Worm (Caenorhabditis elegans): ENCODE measurements around the gene C18H7.1.

C18H7.1 gene

DNA sequence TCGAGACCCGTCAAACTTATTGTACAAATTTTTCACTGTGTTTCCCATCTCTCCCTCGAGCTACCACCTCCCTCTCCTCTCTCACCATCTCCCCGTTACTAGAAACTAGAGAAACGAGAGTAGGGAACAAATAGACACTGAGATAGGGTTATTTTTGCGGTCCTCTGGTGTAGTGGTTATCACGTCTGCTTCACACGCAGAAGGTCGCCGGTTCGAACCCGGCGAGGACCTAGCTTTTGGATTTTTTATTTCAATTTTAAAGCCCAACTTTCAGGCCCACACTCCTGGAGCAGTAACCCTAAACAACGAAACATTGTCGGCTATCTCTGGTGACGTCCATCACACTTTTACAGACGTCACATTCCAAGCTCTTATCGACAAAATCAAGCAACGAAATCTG, 5.0 kb downstream of the C18H7.1 start:
- peak; percentile 88 for TF ChIP-seq T22C8.4 (GFP tag; IDR thresholded peaks at IDR 0.05)
- TF ChIP-seq ref-1 (GFP tag; conservative IDR thresholded peaks at IDR 0.05), result peak; percentile 76
- TF ChIP-seq ztf-29 (GFP tag; IDR thresholded peaks at IDR 0.05), result peak; percentile 70; the same call in 1 of the 2 replicates
- peak; percentile 89 for TF ChIP-seq ztf-23 (GFP tag; IDR thresholded peaks at IDR 0.05)
- TF ChIP-seq cog-1 (tag; optimal IDR thresholded peaks at IDR 0.05), result peak; percentile 75
- TF ChIP-seq klf-2 (GFP tag; conservative IDR thresholded peaks at IDR 0.05), result peak; percentile 74; the same call in 1 of the 2 replicates
- peak; percentile 90 for TF ChIP-seq tab-1 (GFP tag; IDR thresholded peaks at IDR 0.05)
- peak; percentile 64 for TF ChIP-seq med-1 (GFP tag; optimal IDR thresholded peaks at IDR 0.05; ENCODE audit: insufficient read depth)
- TF ChIP-seq flt-1 (GFP tag; IDR thresholded peaks at IDR 0.05), result peak; percentile 94

DNA sequence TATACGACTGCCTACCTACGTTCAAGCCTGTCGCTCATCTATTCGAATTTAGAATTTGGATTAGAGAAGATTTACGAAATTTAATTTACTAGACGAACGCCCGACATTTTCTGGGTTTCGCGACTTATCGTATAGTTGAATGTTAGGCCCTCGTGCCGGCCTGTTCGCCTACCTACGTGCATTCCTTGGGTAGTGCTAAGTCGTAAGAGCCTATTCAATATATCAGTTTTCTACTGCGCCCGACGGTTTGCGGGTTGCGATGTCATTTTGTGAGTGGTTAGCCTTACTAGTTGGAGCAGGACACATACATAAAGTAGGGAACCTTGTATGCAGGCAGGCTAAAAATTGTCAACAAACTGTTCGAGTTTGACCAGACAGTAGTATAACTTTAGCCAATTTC, 7.6 kb downstream of the C18H7.1 start:
- no peak for TF ChIP-seq ref-1 (GFP tag; conservative IDR thresholded peaks at IDR 0.05)
- TF ChIP-seq ztf-23 (GFP tag; IDR thresholded peaks at IDR 0.05), result no peak
- TF ChIP-seq ztf-29 (GFP tag; IDR thresholded peaks at IDR 0.05), result no peak
- no peak for TF ChIP-seq flt-1 (GFP tag; IDR thresholded peaks at IDR 0.05)

DNA sequence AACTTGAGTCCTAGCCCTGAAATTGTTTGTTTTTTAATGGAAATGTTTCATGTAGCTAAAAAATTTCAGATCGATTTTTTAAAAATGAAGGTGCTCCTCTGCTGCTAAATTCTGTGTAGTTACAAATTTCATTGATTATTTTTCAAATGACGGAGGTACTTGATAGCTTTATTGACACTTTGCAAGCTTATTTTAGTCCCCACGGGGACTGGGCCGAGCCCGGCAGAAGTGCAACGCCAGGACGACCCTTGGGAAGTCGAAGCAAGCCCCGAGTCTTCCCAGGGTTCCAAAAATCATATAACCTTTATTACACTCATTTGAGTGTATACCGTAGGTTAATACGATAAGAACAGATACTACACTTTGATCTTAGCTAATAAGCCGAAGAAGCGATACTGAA, 8.5 kb downstream of the C18H7.1 start:
- TF ChIP-seq med-1 (GFP tag; optimal IDR thresholded peaks at IDR 0.05; ENCODE audit: insufficient read depth) (no peak), klf-2 (GFP tag; conservative IDR thresholded peaks at IDR 0.05) (no peak), tab-1 (GFP tag; IDR thresholded peaks at IDR 0.05) (no peak), flt-1 (GFP tag; IDR thresholded peaks at IDR 0.05) (no peak), ztf-23 (GFP tag; IDR thresholded peaks at IDR 0.05) (no peak), ref-1 (GFP tag; conservative IDR thresholded peaks at IDR 0.05) (no peak), cog-1 (tag; optimal IDR thresholded peaks at IDR 0.05) (no peak), ztf-29 (GFP tag; IDR thresholded peaks at IDR 0.05) (no peak), T22C8.4 (GFP tag; IDR thresholded peaks at IDR 0.05) (no peak)

DNA sequence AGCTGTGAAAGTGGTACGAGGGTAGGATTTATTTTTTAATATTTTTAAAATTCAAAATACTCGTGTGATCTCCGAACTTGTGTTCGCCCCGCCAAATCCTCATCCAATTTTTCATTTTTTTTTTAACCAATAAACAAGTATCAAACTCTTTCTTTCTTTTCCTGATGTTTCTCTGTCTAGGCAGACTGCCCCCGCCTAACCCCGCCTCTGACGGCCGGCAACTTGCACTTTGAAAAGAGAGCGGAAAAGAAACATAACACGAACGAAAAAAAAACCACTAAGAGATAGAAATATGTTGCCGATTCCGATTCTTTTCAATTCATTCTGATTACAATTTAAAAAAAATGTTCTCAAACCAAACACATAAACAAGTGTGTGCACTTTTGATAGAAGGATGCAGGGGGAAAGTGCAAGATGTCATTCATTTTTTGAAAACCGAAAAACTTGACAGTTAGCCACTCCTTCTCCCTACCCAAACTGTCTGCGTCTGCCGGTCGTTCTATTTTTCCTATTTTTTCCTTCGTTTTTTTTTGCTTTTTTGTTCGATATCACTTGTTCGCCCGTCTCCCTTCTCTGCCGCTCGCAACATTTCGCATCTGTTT, 10.7 kb downstream of the C18H7.1 start:
- TF ChIP-seq ztf-29 (GFP tag; IDR thresholded peaks at IDR 0.05), result no peak
- no peak for TF ChIP-seq flt-1 (GFP tag; IDR thresholded peaks at IDR 0.05)
- no peak for TF ChIP-seq tab-1 (GFP tag; IDR thresholded peaks at IDR 0.05)
- no peak for TF ChIP-seq ref-1 (GFP tag; conservative IDR thresholded peaks at IDR 0.05)
- no peak for TF ChIP-seq klf-2 (GFP tag; conservative IDR thresholded peaks at IDR 0.05)

DNA sequence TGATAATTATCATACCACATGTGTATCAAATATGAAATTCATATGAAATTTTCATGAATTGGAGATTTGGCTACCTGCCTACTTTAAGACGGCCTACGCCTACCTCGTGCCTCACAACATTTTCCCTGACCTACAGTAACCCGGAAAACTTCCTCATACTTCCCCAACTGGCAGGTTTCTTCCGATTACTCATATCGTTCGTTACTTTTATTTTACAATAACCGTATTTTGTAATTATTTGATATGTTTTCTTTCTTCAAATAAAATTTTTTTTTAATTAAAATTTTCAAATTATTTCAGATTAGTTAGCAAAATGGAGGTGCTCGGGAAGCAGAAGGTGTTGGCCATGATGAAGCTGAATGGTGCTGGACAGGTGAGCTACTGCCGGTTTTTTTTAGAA, 11.9 kb downstream of the C18H7.1 start, which contains the start of gene nhr-76:
TSS of gene nhr-76 (plus strand) at position 301 of the 400 bp plus-strand sequence.
- no peak for TF ChIP-seq ztf-23 (GFP tag; IDR thresholded peaks at IDR 0.05)
- TF ChIP-seq med-1 (GFP tag; optimal IDR thresholded peaks at IDR 0.05; ENCODE audit: insufficient read depth), result no peak
- TF ChIP-seq cog-1 (tag; optimal IDR thresholded peaks at IDR 0.05), result no peak
- no peak for TF ChIP-seq klf-2 (GFP tag; conservative IDR thresholded peaks at IDR 0.05)
- no peak for TF ChIP-seq ztf-29 (GFP tag; IDR thresholded peaks at IDR 0.05)
- no peak for TF ChIP-seq ref-1 (GFP tag; conservative IDR thresholded peaks at IDR 0.05)
- no peak for TF ChIP-seq tab-1 (GFP tag; IDR thresholded peaks at IDR 0.05)
- TF ChIP-seq T22C8.4 (GFP tag; IDR thresholded peaks at IDR 0.05), result no peak
- TF ChIP-seq flt-1 (GFP tag; IDR thresholded peaks at IDR 0.05), result no peak

DNA sequence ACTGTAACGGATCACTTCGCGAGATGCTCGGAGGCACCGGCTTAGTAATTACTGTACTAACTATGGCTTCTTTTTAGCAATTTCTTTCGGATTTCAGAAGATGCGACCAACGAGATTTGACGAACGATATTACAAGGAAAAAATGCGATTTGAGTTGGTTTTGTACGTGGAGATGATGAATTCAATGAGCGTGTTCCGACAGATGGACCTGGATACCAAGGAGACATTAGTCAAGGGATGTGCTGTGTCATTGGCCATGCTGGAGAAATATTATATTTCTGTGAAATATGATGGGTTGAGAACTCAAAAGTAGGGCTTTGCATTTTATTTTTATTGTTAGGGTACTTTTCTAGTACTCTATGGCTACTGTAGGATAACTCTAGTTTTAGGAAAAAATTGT, 15.3 kb downstream of the C18H7.1 start:
- TF ChIP-seq klf-2 (GFP tag; conservative IDR thresholded peaks at IDR 0.05), result no peak
- no peak for TF ChIP-seq ztf-23 (GFP tag; IDR thresholded peaks at IDR 0.05)
- no peak for TF ChIP-seq tab-1 (GFP tag; IDR thresholded peaks at IDR 0.05)
- no peak for TF ChIP-seq T22C8.4 (GFP tag; IDR thresholded peaks at IDR 0.05)
- no peak for TF ChIP-seq med-1 (GFP tag; optimal IDR thresholded peaks at IDR 0.05; ENCODE audit: insufficient read depth)
- no peak for TF ChIP-seq cog-1 (tag; optimal IDR thresholded peaks at IDR 0.05)
- no peak for TF ChIP-seq ztf-29 (GFP tag; IDR thresholded peaks at IDR 0.05)
- TF ChIP-seq flt-1 (GFP tag; IDR thresholded peaks at IDR 0.05), result no peak
- no peak for TF ChIP-seq ref-1 (GFP tag; conservative IDR thresholded peaks at IDR 0.05)

DNA sequence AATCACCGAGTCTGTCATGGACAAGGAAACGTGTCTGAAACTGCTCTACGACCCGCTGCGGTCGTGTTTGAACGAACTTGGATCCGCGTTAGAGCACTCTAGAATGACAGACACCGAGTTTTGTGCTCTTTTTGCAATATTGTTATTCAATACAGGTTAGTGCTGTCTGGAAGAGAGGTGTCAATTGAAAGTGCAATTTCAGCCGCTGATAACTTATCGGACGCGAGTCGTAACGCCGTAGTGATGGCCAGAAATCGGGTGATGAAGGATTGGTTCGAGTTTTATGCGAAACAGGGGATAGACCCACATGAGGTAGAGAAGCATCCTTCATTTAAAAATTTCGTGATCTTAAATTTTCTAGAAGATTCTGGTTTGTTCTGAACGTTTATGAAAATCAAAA, 16.5 kb downstream of the C18H7.1 start:
- TF ChIP-seq T22C8.4 (GFP tag; IDR thresholded peaks at IDR 0.05), result no peak
- TF ChIP-seq ztf-23 (GFP tag; IDR thresholded peaks at IDR 0.05), result no peak
- TF ChIP-seq klf-2 (GFP tag; conservative IDR thresholded peaks at IDR 0.05), result no peak
- no peak for TF ChIP-seq flt-1 (GFP tag; IDR thresholded peaks at IDR 0.05)
- TF ChIP-seq cog-1 (tag; optimal IDR thresholded peaks at IDR 0.05), result no peak
- TF ChIP-seq ztf-29 (GFP tag; IDR thresholded peaks at IDR 0.05), result no peak
- no peak for TF ChIP-seq ref-1 (GFP tag; conservative IDR thresholded peaks at IDR 0.05)
- TF ChIP-seq med-1 (GFP tag; optimal IDR thresholded peaks at IDR 0.05; ENCODE audit: insufficient read depth), result no peak
- TF ChIP-seq tab-1 (GFP tag; IDR thresholded peaks at IDR 0.05), result no peak

DNA sequence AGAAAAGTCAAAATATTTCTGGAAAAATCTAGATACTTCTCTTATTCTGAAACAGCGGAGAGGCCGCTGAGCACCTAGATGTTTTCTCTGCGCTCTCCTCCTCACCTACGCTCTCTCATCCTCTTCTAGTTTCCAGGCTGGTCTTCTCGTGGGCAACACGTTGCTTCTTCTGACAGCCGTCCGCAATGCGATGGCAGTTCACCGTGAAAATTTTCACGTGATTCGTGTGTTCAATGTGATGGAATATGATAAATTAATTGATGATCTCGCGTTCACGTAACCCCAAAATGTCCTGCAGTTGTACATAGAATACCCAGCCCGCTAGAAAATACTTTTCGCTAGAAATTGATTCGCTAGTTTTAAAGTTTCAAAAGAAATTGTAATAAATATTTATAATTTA, 18.2 kb downstream of the C18H7.1 start:
- no peak for TF ChIP-seq klf-2 (GFP tag; conservative IDR thresholded peaks at IDR 0.05)
- TF ChIP-seq flt-1 (GFP tag; IDR thresholded peaks at IDR 0.05), result no peak
- no peak for TF ChIP-seq tab-1 (GFP tag; IDR thresholded peaks at IDR 0.05)
- TF ChIP-seq T22C8.4 (GFP tag; IDR thresholded peaks at IDR 0.05), result no peak
- no peak for TF ChIP-seq ztf-23 (GFP tag; IDR thresholded peaks at IDR 0.05)

DNA sequence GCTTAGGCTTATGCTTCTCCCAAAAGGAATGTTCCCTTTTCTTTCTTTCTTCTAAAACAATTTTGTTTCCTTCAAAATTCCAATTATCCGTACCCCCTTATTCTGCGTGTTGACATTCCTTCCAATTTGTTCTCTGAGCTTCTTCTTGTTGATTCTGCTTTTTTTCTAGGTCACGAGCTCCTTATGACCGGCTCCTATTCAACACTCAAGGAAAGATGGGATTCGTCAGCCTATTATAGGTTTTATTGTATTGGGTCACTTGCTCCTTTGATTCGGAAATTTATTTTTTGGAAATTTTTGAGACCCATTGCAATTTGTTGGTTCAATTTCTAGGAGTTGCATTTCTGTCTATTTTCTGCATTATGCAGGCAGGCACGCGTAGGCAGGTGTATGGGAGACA, 23.8 kb downstream of the C18H7.1 start:
- TF ChIP-seq med-1 (GFP tag; optimal IDR thresholded peaks at IDR 0.05; ENCODE audit: insufficient read depth) (no peak), flt-1 (GFP tag; IDR thresholded peaks at IDR 0.05) (no peak), cog-1 (tag; optimal IDR thresholded peaks at IDR 0.05) (no peak), T22C8.4 (GFP tag; IDR thresholded peaks at IDR 0.05) (no peak)

DNA sequence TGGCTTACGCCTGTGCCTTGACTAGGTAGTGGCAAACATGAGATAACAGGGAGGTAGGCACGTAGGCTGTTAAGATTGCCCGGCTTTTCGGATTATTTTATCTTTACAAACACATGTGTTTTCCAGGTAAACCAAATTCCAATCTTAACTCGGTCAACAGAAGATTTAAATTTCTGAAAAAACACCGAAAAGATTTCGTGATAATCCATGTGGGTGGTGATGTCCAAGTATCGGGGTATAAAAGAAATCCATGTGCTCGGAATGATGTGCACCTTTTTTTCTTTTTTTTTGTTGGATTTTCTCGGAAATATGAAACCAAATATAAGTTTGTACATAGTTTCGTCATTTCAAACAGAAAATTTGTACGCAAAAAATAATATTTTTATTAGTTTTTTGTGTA, 28.1 kb downstream of the C18H7.1 start:
- no peak for TF ChIP-seq ref-1 (GFP tag; conservative IDR thresholded peaks at IDR 0.05)

DNA sequence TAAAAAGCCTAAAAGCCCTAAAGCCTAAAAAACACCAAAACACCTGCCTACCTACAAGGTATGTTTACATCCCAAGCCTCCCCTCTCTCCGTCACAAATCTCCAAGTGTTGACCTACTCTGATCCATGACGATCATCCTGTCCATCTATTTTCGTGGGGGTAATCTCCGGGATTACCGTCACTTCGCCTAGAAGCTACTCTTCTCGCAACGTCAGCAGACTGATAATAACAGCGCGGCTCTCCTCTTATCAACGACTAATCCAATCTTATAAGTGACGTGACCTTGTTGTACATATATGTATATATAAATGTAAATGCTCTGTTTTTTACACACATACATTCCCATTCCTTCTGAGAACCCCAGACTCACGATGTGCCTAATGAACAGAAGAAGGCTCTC, 33.0 kb downstream of the C18H7.1 start:
- TF ChIP-seq klf-2 (GFP tag; conservative IDR thresholded peaks at IDR 0.05) (no peak), flt-1 (GFP tag; IDR thresholded peaks at IDR 0.05) (no peak), ztf-29 (GFP tag; IDR thresholded peaks at IDR 0.05) (no peak), ztf-23 (GFP tag; IDR thresholded peaks at IDR 0.05) (no peak)

Measured in whole organism, midembryonic.